Worm (Caenorhabditis elegans) whole organism, late embryonic: ENCODE measurements around the gene F59B2.13.

ENCODE experiments used
- C08G9.2 ChIP-seq: sonication (generic microtip); optimal IDR thresholded peaks from 2 replicates; lab custom pipeline; 2016; ENCODE audit warnings: mild to moderate bottlenecking, missing genetic modification characterization, moderate library complexity, missing compliant biosample characterization
- F13H6.1 ChIP-seq: sonication (generic microtip); optimal IDR thresholded peaks from 2 replicates; lab custom pipeline; 2016; ENCODE audit warnings: missing genetic modification characterization, missing compliant biosample characterization
- K02D7.2 ChIP-seq: sonication (generic microtip); optimal IDR thresholded peaks from 2 replicates; lab custom pipeline; 2017; ENCODE audit warnings: mild to moderate bottlenecking, missing genetic modification characterization, missing compliant biosample characterization
- K09A11.1 ChIP-seq: sonication (generic microtip); optimal IDR thresholded peaks from 2 replicates; lab custom pipeline; 2017; ENCODE audit warnings: antibody characterized with exemption, mild to moderate bottlenecking, missing genetic modification characterization, missing compliant biosample characterization; ENCODE audit not compliant: insufficient read depth
- Y22D7AL.16 ChIP-seq: sonication (generic microtip); optimal IDR thresholded peaks from 2 replicates; lab custom pipeline; 2016; ENCODE audit warnings: missing genetic modification characterization, missing compliant biosample characterization
- ahr-1 ChIP-seq: sonication (generic microtip); optimal IDR thresholded peaks from 2 replicates; lab custom pipeline; 2016; ENCODE audit warnings: missing genetic modification characterization, missing compliant biosample characterization
- ceh-14 ChIP-seq: sonication (generic microtip); optimal IDR thresholded peaks from 2 replicates; lab custom pipeline; 2016; ENCODE audit warnings: missing genotype, missing genetic modification characterization, missing compliant biosample characterization
- ceh-18 ChIP-seq: sonication (generic microtip); optimal IDR thresholded peaks from 2 replicates; lab custom pipeline; 2016; ENCODE audit warnings: missing genetic modification characterization, missing compliant biosample characterization
- ceh-19 ChIP-seq: fragments of 200-800 bp; sonication (Bioruptor generic); optimal IDR thresholded peaks from 2 replicates; lab custom pipeline; 2018; ENCODE audit warnings: mild to moderate bottlenecking, missing genetic modification characterization, missing compliant biosample characterization
- ceh-2 ChIP-seq: sonication (generic microtip); optimal IDR thresholded peaks from 2 replicates; lab custom pipeline; 2016; ENCODE audit warnings: missing genotype, missing genetic modification characterization, missing compliant biosample characterization
- ceh-22 ChIP-seq: sonication (generic microtip); optimal IDR thresholded peaks from 2 replicates; lab custom pipeline; 2017; ENCODE audit warnings: missing biosample characterization, missing genetic modification characterization
- ceh-24 ChIP-seq: sonication (generic microtip); optimal IDR thresholded peaks from 2 replicates; lab custom pipeline; 2016; ENCODE audit warnings: mild to moderate bottlenecking, missing genetic modification characterization, missing compliant biosample characterization
- ceh-30 ChIP-seq: fragments of 150-350 bp; optimal IDR thresholded peaks from 2 replicates; lab custom pipeline; 2014; ENCODE audit warnings: missing biosample characterization, missing genetic modification characterization
- ceh-31 ChIP-seq: sonication (generic microtip); optimal IDR thresholded peaks from 2 replicates; lab custom pipeline; 2016; ENCODE audit warnings: missing genetic modification characterization, missing compliant biosample characterization
- ceh-34 ChIP-seq: sonication (generic microtip); optimal IDR thresholded peaks from 2 replicates; lab custom pipeline; 2016; ENCODE audit warnings: mild to moderate bottlenecking, missing genetic modification characterization, missing compliant biosample characterization
- ceh-45 ChIP-seq: fragments of 200-800 bp; sonication (Bioruptor generic); IDR thresholded peaks from 2 replicates; pipeline ENCODE4 v1.3.6; 2022; ENCODE audit warnings: missing genetic modification reagents, missing genetic modification characterization, missing compliant biosample characterization
- ceh-48 ChIP-seq: sonication (generic microtip); optimal IDR thresholded peaks from 2 replicates; lab custom pipeline; 2016; ENCODE audit warnings: missing genetic modification characterization, inconsistent platforms, missing compliant biosample characterization
- ceh-6 ChIP-seq: fragments of 200-800 bp; sonication (Bioruptor generic); optimal IDR thresholded peaks from 2 replicates; lab custom pipeline; 2018; ENCODE audit warnings: mild to moderate bottlenecking, missing genetic modification characterization, missing compliant biosample characterization
- ceh-9 ChIP-seq: sonication (generic microtip); optimal IDR thresholded peaks from 2 replicates; lab custom pipeline; 2016; ENCODE audit warnings: mild to moderate bottlenecking, missing genetic modification characterization, inconsistent platforms, missing compliant biosample characterization
- dve-1 ChIP-seq: sonication (generic microtip); optimal IDR thresholded peaks from 2 replicates; lab custom pipeline; 2017; ENCODE audit warnings: antibody characterized with exemption, mild to moderate bottlenecking, missing genetic modification characterization, missing compliant biosample characterization
- elt-2 ChIP-seq: sonication (generic microtip); optimal IDR thresholded peaks from 2 replicates; lab custom pipeline; 2016; ENCODE audit warnings: missing genetic modification reagents, missing genetic modification characterization, missing compliant biosample characterization
- elt-4 ChIP-seq: sonication (generic microtip); optimal IDR thresholded peaks from 2 replicates; lab custom pipeline; 2016; ENCODE audit warnings: missing genetic modification characterization, missing compliant biosample characterization
- fax-1 ChIP-seq: sonication (generic microtip); optimal IDR thresholded peaks from 2 replicates; lab custom pipeline; 2016; ENCODE audit warnings: missing genotype, missing genetic modification characterization, missing compliant biosample characterization
- fkh-10 ChIP-seq: fragments of 150-350 bp; optimal IDR thresholded peaks from 2 replicates; lab custom pipeline; 2014; ENCODE audit warnings: missing biosample characterization, missing genetic modification reagents, missing genetic modification characterization
- fkh-6 ChIP-seq: sonication (generic microtip); optimal IDR thresholded peaks from 2 replicates; lab custom pipeline; 2016; ENCODE audit warnings: missing genetic modification characterization, missing compliant biosample characterization
- gmeb-2 ChIP-seq: sonication (generic microtip); optimal IDR thresholded peaks from 2 replicates; lab custom pipeline; 2016; ENCODE audit warnings: missing genetic modification characterization, inconsistent platforms, missing compliant biosample characterization
- hlh-15 ChIP-seq: sonication (generic microtip); optimal IDR thresholded peaks from 2 replicates; lab custom pipeline; 2016; ENCODE audit warnings: missing genetic modification characterization, missing compliant biosample characterization
- hlh-30 ChIP-seq: sonication (generic microtip); optimal IDR thresholded peaks from 2 replicates; lab custom pipeline; 2017; ENCODE audit warnings: antibody characterized with exemption, missing genetic modification characterization, missing compliant biosample characterization; ENCODE audit not compliant: insufficient read depth
- lim-6 ChIP-seq: sonication (generic microtip); optimal IDR thresholded peaks from 2 replicates; lab custom pipeline; 2016; ENCODE audit warnings: missing genetic modification characterization, missing compliant biosample characterization
- lin-11 ChIP-seq: fragments of 200-800 bp; sonication (Bioruptor generic); optimal IDR thresholded peaks from 2 replicates; lab custom pipeline; 2018; ENCODE audit warnings: mild to moderate bottlenecking, missing genetic modification characterization, missing compliant biosample characterization
- madf-2 ChIP-seq: sonication (generic microtip); optimal IDR thresholded peaks from 2 replicates; lab custom pipeline; 2017; ENCODE audit warnings: missing genetic modification characterization, missing compliant biosample characterization
- mec-3 ChIP-seq: sonication (generic microtip); optimal IDR thresholded peaks from 2 replicates; lab custom pipeline; 2016; ENCODE audit warnings: borderline replicate concordance, missing genetic modification characterization, missing compliant biosample characterization
- nfya-1 ChIP-seq: sonication (generic microtip); optimal IDR thresholded peaks from 2 replicates; lab custom pipeline; 2017; ENCODE audit warnings: missing genetic modification characterization, mild to moderate bottlenecking, missing compliant biosample characterization, antibody characterized with exemption, moderate library complexity
- npax-4 ChIP-seq: sonication (generic microtip); optimal IDR thresholded peaks from 2 replicates; lab custom pipeline; 2016; ENCODE audit warnings: missing genetic modification characterization, missing compliant biosample characterization
- pag-3 ChIP-seq: sonication (generic microtip); optimal IDR thresholded peaks from 2 replicates; lab custom pipeline; 2016; ENCODE audit warnings: missing compliant biosample characterization, missing genetic modification characterization, borderline replicate concordance
- pax-1 ChIP-seq: fragments of 150-350 bp; optimal IDR thresholded peaks from 2 replicates; lab custom pipeline; 2014; ENCODE audit warnings: missing biosample characterization, missing genetic modification characterization
- pha-2 ChIP-seq: sonication (generic microtip); optimal IDR thresholded peaks from 2 replicates; lab custom pipeline; 2017; ENCODE audit warnings: mild to moderate bottlenecking, missing genetic modification characterization, missing compliant biosample characterization
- pha-4 ChIP-seq: fragments of 150-350 bp; optimal IDR thresholded peaks from 2 replicates; lab custom pipeline; 2018; ENCODE audit warnings: missing biosample characterization, missing genetic modification reagents, missing genetic modification characterization
- pros-1 ChIP-seq: fragments of 150-350 bp; optimal IDR thresholded peaks from 2 replicates; lab custom pipeline; 2014; ENCODE audit warnings: missing biosample characterization, missing genetic modification reagents, missing genetic modification characterization
- ref-2 ChIP-seq: sonication (generic microtip); optimal IDR thresholded peaks from 2 replicates; lab custom pipeline; 2016; ENCODE audit warnings: missing genetic modification characterization, missing compliant biosample characterization
- sdc-2 ChIP-seq: sonication (generic microtip); optimal IDR thresholded peaks from 2 replicates; lab custom pipeline; 2016; ENCODE audit warnings: missing genotype, missing genetic modification characterization, missing compliant biosample characterization
- sox-2 ChIP-seq: fragments of 200-800 bp; sonication (Bioruptor generic); IDR thresholded peaks from 2 replicates; pipeline ENCODE4 v1.3.6; 2022; ENCODE audit warnings: missing genetic modification reagents, missing genetic modification characterization, missing compliant biosample characterization
- syd-9 ChIP-seq: sonication (generic microtip); optimal IDR thresholded peaks from 2 replicates; lab custom pipeline; 2016; ENCODE audit warnings: mild to moderate bottlenecking, missing genetic modification characterization, moderate library complexity, missing compliant biosample characterization
- tbx-2 ChIP-seq: sonication (generic microtip); optimal IDR thresholded peaks from 2 replicates; lab custom pipeline; 2016; ENCODE audit warnings: missing genetic modification characterization, missing compliant biosample characterization
- ttx-3 ChIP-seq: sonication (generic microtip); optimal IDR thresholded peaks from 2 replicates; lab custom pipeline; 2016; ENCODE audit warnings: missing genetic modification reagents, missing genetic modification characterization, missing compliant biosample characterization
- unc-3 ChIP-seq, 2 experiments: fragments of 200-800 bp in 1 of 2; sonication (Bioruptor generic) in 1 of 2; sonication (generic microtip) in 1 of 2; conservative IDR thresholded peaks in 1 of 2; optimal IDR thresholded peaks in 1 of 2; 2 replicates each; pipeline versions ENCODE4 v1.3.6 to Lab custom; 2016 to 2022; ENCODE audit warnings: missing compliant biosample characterization in 2 of 2, missing genetic modification characterization in 2 of 2, missing genetic modification reagents in 1 of 2
- unc-42 ChIP-seq: sonication (generic microtip); optimal IDR thresholded peaks from 2 replicates; lab custom pipeline; 2016; ENCODE audit warnings: missing genotype, missing genetic modification characterization, missing compliant biosample characterization
- unc-55 ChIP-seq: sonication (generic microtip); optimal IDR thresholded peaks from 2 replicates; lab custom pipeline; 2017; ENCODE audit warnings: missing biosample characterization, missing genetic modification reagents, missing genetic modification characterization
- unc-86 ChIP-seq: sonication (generic microtip); optimal IDR thresholded peaks from 2 replicates; lab custom pipeline; 2016; ENCODE audit warnings: missing genetic modification characterization, missing compliant biosample characterization
- zip-5 ChIP-seq: sonication (generic microtip); optimal IDR thresholded peaks from 2 replicates; lab custom pipeline; 2016; ENCODE audit warnings: missing genetic modification characterization, missing compliant biosample characterization
- ztf-16 ChIP-seq: sonication (generic microtip); optimal IDR thresholded peaks from 2 replicates; lab custom pipeline; 2017; ENCODE audit warnings: missing genetic modification characterization, missing compliant biosample characterization

Gene F59B2.13

DNA sequence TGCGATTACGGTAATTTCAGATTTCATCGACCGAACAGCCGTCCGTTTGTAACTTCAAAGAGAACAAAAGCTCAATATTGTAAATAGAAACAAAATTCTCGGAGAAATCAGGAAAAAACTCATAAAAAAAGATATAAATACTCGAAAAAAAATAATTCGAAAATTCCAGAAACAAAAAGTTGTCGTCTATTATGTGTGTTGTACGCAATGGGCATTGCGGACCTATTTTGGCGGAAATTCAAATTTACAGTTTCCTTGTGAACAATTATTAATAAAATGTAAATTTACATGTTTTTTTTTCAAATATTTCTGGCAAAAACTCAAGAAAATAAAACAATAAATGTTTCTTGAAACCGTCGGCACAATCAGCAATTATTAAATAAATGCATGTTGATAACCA lies 41.4 kb downstream of the F59B2.13 start:
- no peak for TF ChIP-seq ceh-18 (tag; lab: Kevin White, UChicago)
- TF ChIP-seq unc-86: no peak
- TF ChIP-seq npax-4 (tag; lab: Kevin White, UChicago): no peak
- TF ChIP-seq Y22D7AL.16 (tag; lab: Kevin White, UChicago): no peak
- TF ChIP-seq, all 69 proteins: peak for 0

DNA sequence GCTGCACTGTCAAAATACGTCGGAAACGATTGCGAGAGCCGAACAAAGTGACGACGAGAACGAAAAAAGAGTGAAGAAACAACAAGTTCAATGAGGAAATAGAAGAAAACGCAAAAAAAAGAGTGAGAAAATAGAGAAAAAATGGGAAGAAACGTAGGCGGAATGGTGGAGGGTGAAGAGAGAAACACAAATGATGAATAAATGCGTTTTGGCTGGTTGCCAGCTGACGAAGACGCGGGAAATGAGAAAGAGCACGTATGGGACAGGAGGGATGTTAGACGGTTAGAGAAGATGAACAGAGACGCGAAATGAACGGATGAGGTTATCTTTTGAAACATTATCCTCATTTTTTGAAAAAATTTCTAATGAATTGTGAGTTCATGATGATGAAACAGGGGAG lies 41.9 kb downstream of the F59B2.13 start:
- TF ChIP-seq npax-4 (tag; lab: Kevin White, UChicago): no peak
- TF ChIP-seq lim-6 (tag; lab: Kevin White, UChicago): no peak
- TF ChIP-seq ceh-48 (tag; lab: Kevin White, UChicago): no peak
- TF ChIP-seq nfya-1 (tag; lab: Kevin White, UChicago): peak; percentile 44
- no peak for TF ChIP-seq Y22D7AL.16 (tag; lab: Kevin White, UChicago)
- no peak for TF ChIP-seq ztf-16 (tag; lab: Kevin White, UChicago)
- TF ChIP-seq hlh-15 (tag; lab: Kevin White, UChicago): no peak
- TF ChIP-seq ceh-9 (tag; lab: Kevin White, UChicago): no peak
- TF ChIP-seq pros-1: no peak
- TF ChIP-seq K02D7.2 (tag; lab: Kevin White, UChicago): no peak
- peak; percentile 85 for TF ChIP-seq unc-42 (tag; lab: Kevin White, UChicago)
- TF ChIP-seq syd-9 (tag; lab: Kevin White, UChicago): peak; percentile 21
- TF ChIP-seq mec-3 (tag; lab: Kevin White, UChicago): no peak
- no peak for TF ChIP-seq ref-2
- no peak for TF ChIP-seq ceh-14
- no peak for TF ChIP-seq ahr-1
- TF ChIP-seq ceh-2 (tag; lab: Kevin White, UChicago): no peak
- TF ChIP-seq ceh-6 (GFP tag; lab: Kevin White, UChicago): no peak
- TF ChIP-seq ceh-34 (tag; lab: Kevin White, UChicago): peak; percentile 18
- TF ChIP-seq ttx-3 (tag; lab: Kevin White, UChicago): no peak
- no peak for TF ChIP-seq K09A11.1 (tag; lab: Kevin White, UChicago)
- no peak for TF ChIP-seq sox-2
- no peak for TF ChIP-seq fkh-10
- TF ChIP-seq dve-1 (tag; lab: Kevin White, UChicago): peak; percentile 15
- no peak for TF ChIP-seq ceh-24 (tag; lab: Kevin White, UChicago)
- no peak for TF ChIP-seq ceh-30
- no peak for TF ChIP-seq pha-4 (tag; lab: Kevin White, UChicago)
- TF ChIP-seq elt-4 (tag; lab: Kevin White, UChicago): no peak
- TF ChIP-seq pax-1 (tag; lab: Kevin White, UChicago): no peak
- no peak for TF ChIP-seq zip-5
- peak; percentile 41 for TF ChIP-seq ceh-31 (tag; lab: Kevin White, UChicago)
- TF ChIP-seq ceh-19 (GFP tag; lab: Kevin White, UChicago): no peak
- no peak for TF ChIP-seq lin-11 (tag; lab: Kevin White, UChicago)
- TF ChIP-seq unc-86: no peak
- TF ChIP-seq madf-2: no peak
- TF ChIP-seq gmeb-2 (tag; lab: Kevin White, UChicago): no peak
- TF ChIP-seq pag-3 (tag; lab: Kevin White, UChicago): no peak
- TF ChIP-seq unc-55 (GFP tag; lab: Kevin White, UChicago): peak; percentile 64
- no peak for TF ChIP-seq ceh-45 (GFP tag; lab: Robert Waterston, UW)
- TF ChIP-seq tbx-2 (tag; lab: Kevin White, UChicago): peak; percentile 36
- no peak for TF ChIP-seq C08G9.2 (tag; lab: Kevin White, UChicago)
- no peak for TF ChIP-seq fkh-6 (tag; lab: Kevin White, UChicago)
- TF ChIP-seq unc-3 (GFP tag; conservative IDR thresholded peaks at IDR 0.05; lab: Robert Waterston, UW): no peak
- TF ChIP-seq unc-3 (tag; optimal IDR thresholded peaks at IDR 0.05; lab: Kevin White, UChicago): no peak
- no peak for TF ChIP-seq hlh-30 (tag; lab: Kevin White, UChicago)
- no peak for TF ChIP-seq sdc-2 (tag; lab: Kevin White, UChicago)
- no peak for TF ChIP-seq fax-1 (tag; lab: Kevin White, UChicago)
- TF ChIP-seq elt-2 (tag; lab: Kevin White, UChicago): no peak
- TF ChIP-seq F13H6.1 (tag; lab: Kevin White, UChicago): no peak
- no peak for TF ChIP-seq ceh-22
- TF ChIP-seq pha-2 (tag; lab: Kevin White, UChicago): no peak
